Worm (Caenorhabditis elegans): ENCODE measurements around the gene sqv-1.

DNA sequence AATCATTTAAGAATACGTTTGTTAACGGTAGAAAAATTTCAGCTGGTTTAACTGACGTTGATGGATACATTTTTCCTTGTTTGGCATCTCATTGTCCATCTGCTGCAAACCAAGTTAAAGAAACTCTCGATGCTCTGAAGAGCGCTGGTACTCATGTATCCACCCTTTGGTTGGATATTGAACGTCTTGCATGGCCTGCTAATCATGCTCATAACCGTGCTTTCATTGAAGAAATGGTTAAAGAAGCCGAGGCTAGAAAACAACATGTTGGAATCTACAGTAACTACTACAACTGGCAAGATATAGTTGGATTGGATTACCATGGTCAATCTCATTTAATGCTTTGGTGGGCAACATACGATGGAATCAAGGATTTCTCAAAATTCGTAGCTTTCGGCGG, 27.9 kb upstream of the sqv-1 start:
- no peak for TF ChIP-seq him-1 (tag; optimal IDR thresholded peaks at IDR 0.05)
- no peak for TF ChIP-seq dao-5 (tag; optimal IDR thresholded peaks at IDR 0.05)
